Fruit fly (Drosophila melanogaster): ENCODE results near the gene slou.
A peak's percentile ranks its signal among the peaks of the same experiment; 100 is the strongest.

slou gene

dm6 chr3R:21605291-21605898 is 48.4 kb upstream of the slou start (continued):
- TF ChIP-seq salm (tag; optimal IDR thresholded peaks at IDR 0.05) (no peak), CG1832 (GFP tag; optimal IDR thresholded peaks at IDR 0.05) (peak; percentile 95), Kr (GFP tag; optimal IDR thresholded peaks at IDR 0.05) (peak; percentile 76), sob (GFP tag; IDR thresholded peaks at IDR 0.05) (no peak), E2f1 (GFP tag; IDR thresholded peaks at IDR 0.05) (no peak), tap (tag; optimal IDR thresholded peaks at IDR 0.05) (no peak), Oaz (GFP tag; IDR thresholded peaks at IDR 0.05) (no peak), sens (GFP tag) (no peak), CG15479 (GFP tag; optimal IDR thresholded peaks at IDR 0.05) (peak; percentile 99), CG14710 (tag; optimal IDR thresholded peaks at IDR 0.05) (no peak), bcd (GFP tag; optimal IDR thresholded peaks at IDR 0.05) (no peak), H15 (GFP tag; IDR thresholded peaks at IDR 0.05) (no peak), Hr78 (GFP tag; optimal IDR thresholded peaks at IDR 0.05) (peak in 1 of 2 experiments; percentile 80), caup (GFP tag; optimal IDR thresholded peaks at IDR 0.05; ENCODE audit: severe bottlenecking) (no peak), gsb-n (tag; optimal IDR thresholded peaks at IDR 0.05) (peak; percentile 35), CG8359 (GFP tag; optimal IDR thresholded peaks at IDR 0.05; ENCODE audit: borderline replicate concordance) (no peak), stwl (tag; optimal IDR thresholded peaks at IDR 0.05) (no peak), CG33557 (GFP tag; optimal IDR thresholded peaks at IDR 0.05) (no peak), Meics (GFP tag; optimal IDR thresholded peaks at IDR 0.05) (no peak), grn (GFP tag; optimal IDR thresholded peaks at IDR 0.05) (no peak), CG7271 (tag; optimal IDR thresholded peaks at IDR 0.05) (no peak), TFAM (GFP tag; optimal IDR thresholded peaks at IDR 0.05) (no peak), Scr (GFP tag; IDR thresholded peaks at IDR 0.05; ENCODE audit: partially characterized antibody) (no peak), Nf-YA (GFP tag; IDR thresholded peaks at IDR 0.05) (no peak), org-1 (GFP tag; optimal IDR thresholded peaks at IDR 0.05) (no peak), kni (GFP tag; optimal IDR thresholded peaks at IDR 0.05) (peak; percentile 79), lbe (GFP tag; optimal IDR thresholded peaks at IDR 0.05) (no peak), Dek (tag; optimal IDR thresholded peaks at IDR 0.05) (no peak), YL-1 (GFP tag; optimal IDR thresholded peaks at IDR 0.05) (peak; percentile 16), CG4360 (GFP tag; IDR thresholded peaks at IDR 0.05) (no peak), dm (GFP tag; optimal IDR thresholded peaks at IDR 0.05) (peak; percentile 15), CG8089 (GFP tag; optimal IDR thresholded peaks at IDR 0.05) (no peak), HmgZ (tag; optimal IDR thresholded peaks at IDR 0.05) (no peak), CG11723 (GFP tag; optimal IDR thresholded peaks at IDR 0.05) (no peak), emc (GFP tag; optimal IDR thresholded peaks at IDR 0.05) (no peak), knrl (GFP tag; IDR thresholded peaks at IDR 0.05; ENCODE audit: partially characterized antibody) (no peak), Tbp (GFP tag; optimal IDR thresholded peaks at IDR 0.05) (no peak), CG9727 (GFP tag; optimal IDR thresholded peaks at IDR 0.05) (no peak), ewg (GFP tag; optimal IDR thresholded peaks at IDR 0.05) (peak; percentile 95), scrt (GFP tag; optimal IDR thresholded peaks at IDR 0.05) (peak; percentile 31), CG1647 (GFP tag; optimal IDR thresholded peaks at IDR 0.05) (no peak), p53 (GFP tag; optimal IDR thresholded peaks at IDR 0.05) (no peak), CG5953 (GFP tag; IDR thresholded peaks at IDR 0.05) (no peak), eyg (GFP tag; optimal IDR thresholded peaks at IDR 0.05) (no peak), Hr39 (optimal IDR thresholded peaks at IDR 0.05) (no peak), prd (optimal IDR thresholded peaks at IDR 0.05) (no peak), prd (GFP tag; IDR thresholded peaks at IDR 0.05) (no peak), CG6272 (GFP tag; IDR thresholded peaks at IDR 0.05) (no peak), bowl (GFP tag; IDR thresholded peaks at IDR 0.05) (no peak), ara (GFP tag; IDR thresholded peaks at IDR 0.05) (no peak), CG10267 (tag; optimal IDR thresholded peaks at IDR 0.05) (no peak)

All from whole organism, embryonic.